Fruit fly (Drosophila melanogaster) whole organism, embryonic: Measurements from ENCODE around the gene pes.

Experiments used
- B-H2 ChIP-seq: fragments of 200-800 bp; sonication (Bioruptor generic); optimal IDR thresholded peaks from 2 replicates; lab custom pipeline; 2018; ENCODE audit warnings: missing biosample characterization, mild to moderate bottlenecking, missing genetic modification characterization
- BEAF-32 ChIP-seq: fragments of 200-800 bp; sonication (Bioruptor generic); optimal IDR thresholded peaks from 3 replicates; lab custom pipeline; 2017; ENCODE audit warnings: missing biosample characterization, missing genetic modification characterization, mild to moderate bottlenecking, moderate library complexity, missing genetic modification reagents
- Blimp-1 ChIP-seq: fragments of 200-800 bp; sonication (Bioruptor generic); optimal IDR thresholded peaks from 3 replicates; lab custom pipeline; 2018; ENCODE audit warnings: missing biosample characterization, missing genetic modification characterization, mild to moderate bottlenecking, moderate library complexity, missing genetic modification reagents
- Bteb2 ChIP-seq: fragments of 200-800 bp; sonication (Bioruptor generic); optimal IDR thresholded peaks from 2 replicates; lab custom pipeline; 2016; ENCODE audit warnings: missing biosample characterization, missing genetic modification characterization
- CG12071 ChIP-seq: fragments of 200-800 bp; sonication (Bioruptor generic); optimal IDR thresholded peaks from 3 replicates; lab custom pipeline; 2018; ENCODE audit warnings: missing biosample characterization, mild to moderate bottlenecking, missing genetic modification characterization
- CG14050 ChIP-seq: fragments of 200-800 bp; sonication (Bioruptor generic); IDR thresholded peaks from 3 replicates; pipeline ENCODE4 v1.3.6; 2022; ENCODE audit warnings: missing biosample characterization, missing genetic modification characterization
- CG15479 ChIP-seq: fragments of 200-800 bp; sonication (Bioruptor generic); optimal IDR thresholded peaks from 3 replicates; lab custom pipeline; 2019; ENCODE audit warnings: missing biosample characterization, mild to moderate bottlenecking, missing genetic modification characterization, moderate library complexity
- CG1603 ChIP-seq: fragments of 200-800 bp; sonication (Bioruptor generic); optimal IDR thresholded peaks from 2 replicates; lab custom pipeline; 2019; ENCODE audit warnings: missing biosample characterization, mild to moderate bottlenecking, missing genetic modification characterization, moderate library complexity
- CG18619 ChIP-seq: fragments of 200-800 bp; sonication (Bioruptor generic); optimal IDR thresholded peaks from 3 replicates; lab custom pipeline; 2017; ENCODE audit warnings: missing biosample characterization, mild to moderate bottlenecking, missing genetic modification characterization
- CG2116 ChIP-seq: fragments of 200-800 bp; sonication (Bioruptor generic); optimal IDR thresholded peaks from 3 replicates; lab custom pipeline; 2018; ENCODE audit warnings: missing biosample characterization, mild to moderate bottlenecking, missing genetic modification characterization
- CG2129 ChIP-seq: fragments of 200-800 bp; sonication (Bioruptor generic); IDR thresholded peaks from 2 replicates; pipeline ENCODE4 v1.3.6; 2022; ENCODE audit warnings: missing biosample characterization, missing genetic modification characterization; ENCODE audit not compliant: partially characterized antibody
- CG2889 ChIP-seq: fragments of 200-800 bp; sonication (Bioruptor generic); IDR thresholded peaks from 3 replicates; pipeline ENCODE4 v1.3.6; 2022; ENCODE audit warnings: missing biosample characterization, missing genetic modification characterization
- CG31388 ChIP-seq: fragments of 200-800 bp; sonication (Bioruptor generic); optimal IDR thresholded peaks from 2 replicates; lab custom pipeline; 2016; ENCODE audit warnings: missing biosample characterization, missing genetic modification characterization
- CG32767 ChIP-seq: fragments of 200-800 bp; sonication (Bioruptor generic); IDR thresholded peaks from 2 replicates; pipeline ENCODE4 v1.3.6; 2022; ENCODE audit warnings: missing biosample characterization, missing genetic modification characterization
- CG33557 ChIP-seq: fragments of 200-800 bp; sonication (Bioruptor generic); optimal IDR thresholded peaks from 2 replicates; lab custom pipeline; 2019; ENCODE audit warnings: missing biosample characterization, mild to moderate bottlenecking, missing genetic modification characterization, moderate library complexity
- CG3995 ChIP-seq: fragments of 200-800 bp; sonication (Bioruptor generic); optimal IDR thresholded peaks from 3 replicates; lab custom pipeline; 2016; ENCODE audit warnings: missing biosample characterization, missing genetic modification characterization
- CG4424 ChIP-seq: fragments of 200-800 bp; sonication (Bioruptor generic); optimal IDR thresholded peaks from 3 replicates; lab custom pipeline; 2016; ENCODE audit warnings: missing biosample characterization, missing genetic modification characterization
- CG6654 ChIP-seq: fragments of 200-800 bp; sonication (Bioruptor generic); optimal IDR thresholded peaks from 2 replicates; lab custom pipeline; 2017; ENCODE audit warnings: missing biosample characterization, mild to moderate bottlenecking, missing genetic modification characterization
- CG7271 ChIP-seq: fragments of 200-800 bp; sonication (Bioruptor generic); optimal IDR thresholded peaks from 2 replicates; lab custom pipeline; 2018; ENCODE audit warnings: missing biosample characterization, mild to moderate bottlenecking, missing genetic modification characterization, moderate library complexity
- CG7839 ChIP-seq: fragments of 200-800 bp; sonication (Bioruptor generic); optimal IDR thresholded peaks from 3 replicates; lab custom pipeline; 2018; ENCODE audit warnings: missing biosample characterization, mild to moderate bottlenecking, missing genetic modification characterization, moderate library complexity
- CG7963 ChIP-seq: fragments of 200-800 bp; sonication (Bioruptor generic); IDR thresholded peaks from 3 replicates; pipeline ENCODE4 v1.3.6; 2022; ENCODE audit warnings: missing biosample characterization, missing genetic modification characterization; ENCODE audit not compliant: partially characterized antibody
- CG8281 ChIP-seq: fragments of 200-800 bp; sonication (Bioruptor generic); optimal IDR thresholded peaks from 2 replicates; lab custom pipeline; 2018; ENCODE audit warnings: missing biosample characterization, mild to moderate bottlenecking, missing genetic modification characterization, moderate library complexity
- Dad ChIP-seq: fragments of 200-800 bp; sonication (Bioruptor generic); optimal IDR thresholded peaks from 3 replicates; lab custom pipeline; 2016; ENCODE audit warnings: missing biosample characterization, missing genetic modification characterization
- Doc3 ChIP-seq: fragments of 200-800 bp; sonication (Bioruptor generic); IDR thresholded peaks from 3 replicates; pipeline ENCODE4 v1.3.6; 2022; ENCODE audit warnings: missing biosample characterization, missing genetic modification characterization; ENCODE audit not compliant: partially characterized antibody
- Ets65A ChIP-seq: fragments of 200-800 bp; sonication (Bioruptor generic); peaks from one replicate; lab custom pipeline; 2016; ENCODE audit warnings: missing biosample characterization, missing genetic modification characterization
- Fer3 ChIP-seq: fragments of 200-800 bp; sonication (Bioruptor generic); optimal IDR thresholded peaks from 2 replicates; lab custom pipeline; 2018; ENCODE audit warnings: missing biosample characterization, mild to moderate bottlenecking, missing genetic modification characterization, moderate library complexity
- HLH3B ChIP-seq: fragments of 200-800 bp; sonication (Bioruptor generic); IDR thresholded peaks from 2 replicates; pipeline ENCODE4 v1.3.6; 2022; ENCODE audit warnings: missing biosample characterization, missing genetic modification characterization
- Mad ChIP-seq: fragments of 200-800 bp; sonication (Bioruptor generic); optimal IDR thresholded peaks from 2 replicates; lab custom pipeline; 2016; ENCODE audit warnings: missing biosample characterization, missing genetic modification characterization
- Med ChIP-seq: fragments of 200-800 bp; sonication (Bioruptor generic); peaks from one replicate; lab custom pipeline; 2016; ENCODE audit warnings: missing biosample characterization, missing genetic modification characterization, mild to moderate bottlenecking, inconsistent platforms, moderate library complexity
- Nf-YC ChIP-seq: fragments of 200-800 bp; optimal IDR thresholded peaks from 3 replicates; lab custom pipeline; 2019; ENCODE audit warnings: missing biosample characterization, mild to moderate bottlenecking, missing genetic modification characterization, moderate library complexity
- YL-1 ChIP-seq: fragments of 200-800 bp; sonication (Bioruptor generic); optimal IDR thresholded peaks from 3 replicates; lab custom pipeline; 2017; ENCODE audit warnings: missing biosample characterization, mild to moderate bottlenecking, missing genetic modification characterization
- crp ChIP-seq, 2 experiments: fragments of 200-800 bp; sonication (Bioruptor generic); optimal IDR thresholded peaks; 2 replicates in 1 of 2; 3 replicates in 1 of 2; lab custom pipeline; 2017; ENCODE audit warnings: missing biosample characterization in 2 of 2, missing genetic modification characterization in 2 of 2, mild to moderate bottlenecking in 1 of 2, moderate library complexity in 1 of 2
- dan ChIP-seq: fragments of 200-800 bp; sonication (Bioruptor generic); IDR thresholded peaks from 2 replicates; pipeline ENCODE4 v1.3.6; 2022; ENCODE audit warnings: missing biosample characterization, missing genetic modification characterization
- dmrt11E ChIP-seq: fragments of 200-800 bp; sonication (Bioruptor generic); optimal IDR thresholded peaks from 3 replicates; lab custom pipeline; 2018; ENCODE audit warnings: missing biosample characterization, mild to moderate bottlenecking, missing genetic modification characterization, moderate library complexity
- gce ChIP-seq: fragments of 200-800 bp; sonication (Bioruptor generic); IDR thresholded peaks from 3 replicates; pipeline ENCODE4 v1.3.6; 2022; ENCODE audit warnings: missing biosample characterization, missing genetic modification characterization
- gem ChIP-seq: fragments of 200-800 bp; sonication (Bioruptor generic); optimal IDR thresholded peaks from 2 replicates; lab custom pipeline; 2019; ENCODE audit warnings: missing biosample characterization, mild to moderate bottlenecking, missing genetic modification characterization, moderate library complexity
- pho ChIP-seq: fragments of 200-800 bp; sonication (Bioruptor generic); optimal IDR thresholded peaks from 2 replicates; lab custom pipeline; 2016; ENCODE audit warnings: missing biosample characterization, missing genetic modification characterization
- pzg ChIP-seq: fragments of 200-800 bp; sonication (Bioruptor generic); optimal IDR thresholded peaks from 3 replicates; lab custom pipeline; 2018; ENCODE audit warnings: missing biosample characterization, mild to moderate bottlenecking, missing genetic modification characterization, moderate library complexity
- scrt ChIP-seq: fragments of 200-800 bp; sonication (Bioruptor generic); optimal IDR thresholded peaks from 2 replicates; lab custom pipeline; 2018; ENCODE audit warnings: missing biosample characterization, mild to moderate bottlenecking, missing genetic modification characterization, moderate library complexity
- sd ChIP-seq: fragments of 200-800 bp; sonication (Bioruptor generic); optimal IDR thresholded peaks from 3 replicates; lab custom pipeline; 2018; ENCODE audit warnings: missing biosample characterization, mild to moderate bottlenecking, missing genetic modification characterization, moderate library complexity
- sens ChIP-seq: fragments of 200-800 bp; sonication (Bioruptor generic); peaks from one replicate; lab custom pipeline; 2016; ENCODE audit warnings: missing biosample characterization, missing genetic modification characterization
- stc ChIP-seq: fragments of 200-800 bp; sonication (Bioruptor generic); IDR thresholded peaks from 2 replicates; pipeline ENCODE4 v1.3.6; 2022; ENCODE audit warnings: missing biosample characterization, missing genetic modification characterization
- sug ChIP-seq: fragments of 200-800 bp; optimal IDR thresholded peaks from 2 replicates; lab custom pipeline; 2019; ENCODE audit warnings: missing biosample characterization, mild to moderate bottlenecking, missing genetic modification characterization, moderate library complexity
- tap ChIP-seq: fragments of 200-800 bp; optimal IDR thresholded peaks from 3 replicates; lab custom pipeline; 2019; ENCODE audit warnings: missing biosample characterization, mild to moderate bottlenecking, missing genetic modification characterization, moderate library complexity
- tup ChIP-seq: fragments of 200-800 bp; sonication (Bioruptor generic); optimal IDR thresholded peaks from 2 replicates; lab custom pipeline; 2016; ENCODE audit warnings: missing biosample characterization, mild to moderate bottlenecking, missing genetic modification characterization, moderate library complexity
- unpg ChIP-seq: fragments of 200-800 bp; sonication (Bioruptor generic); optimal IDR thresholded peaks from 3 replicates; lab custom pipeline; 2018; ENCODE audit warnings: missing biosample characterization, mild to moderate bottlenecking, missing genetic modification characterization, moderate library complexity
- vfl ChIP-seq: fragments of 200-800 bp; sonication (Bioruptor generic); optimal IDR thresholded peaks from 2 replicates; lab custom pipeline; 2016; ENCODE audit warnings: missing biosample characterization, missing genetic modification characterization
- wor ChIP-seq: fragments of 200-800 bp; sonication (Bioruptor generic); IDR thresholded peaks from 2 replicates; pipeline ENCODE4 v1.3.6; 2022; ENCODE audit warnings: missing biosample characterization, missing genetic modification characterization

Gene pes

dm6 chr2L:7960581-7961530, 33.1 kb downstream of the pes start (continued):
- TF ChIP-seq Med (GFP tag; lab: Kevin White, UChicago) (peak; percentile 79), Ets65A (GFP tag; lab: Kevin White, UChicago) (no peak), pho (GFP tag; lab: Kevin White, UChicago) (no peak), Dad (no peak), CG33557 (GFP tag; lab: Kevin White, UChicago) (no peak), dan (GFP tag; lab: Robert Waterston, UW) (no peak), vfl (GFP tag; lab: Kevin White, UChicago) (no peak), sens (GFP tag; lab: Kevin White, UChicago) (peak; percentile 28), CG15479 (GFP tag; lab: Kevin White, UChicago) (no peak), gem (tag; lab: Kevin White, UChicago) (peak; percentile 49), CG32767 (no peak), CG8281 (tag; lab: Kevin White, UChicago) (peak; percentile 35), HLH3B (no peak), CG31388 (GFP tag; lab: Kevin White, UChicago) (no peak), CG2116 (peak; percentile 6), CG2889 (GFP tag; lab: Robert Waterston, UW) (no peak), Fer3 (peak; percentile 67), CG3995 (GFP tag; lab: Kevin White, UChicago) (no peak), CG14050 (GFP tag; lab: Robert Waterston, UW) (no peak), B-H2 (GFP tag; lab: Kevin White, UChicago) (peak; percentile 7), Bteb2 (no peak), CG7839 (tag; lab: Kevin White, UChicago) (peak; percentile 4), stc (no peak), Mad (GFP tag; lab: Kevin White, UChicago) (no peak), Blimp-1 (GFP tag; lab: Kevin White, UChicago) (peak; percentile 34), gce (GFP tag; lab: Robert Waterston, UW) (no peak), CG1603 (tag; lab: Kevin White, UChicago) (no peak), CG2129 (GFP tag; lab: Robert Waterston, UW) (no peak), CG6654 (GFP tag; lab: Kevin White, UChicago) (no peak), BEAF-32 (GFP tag; lab: Kevin White, UChicago) (no peak), CG12071 (GFP tag; lab: Kevin White, UChicago) (peak; percentile 66), CG7271 (tag; lab: Kevin White, UChicago) (no peak), scrt (GFP tag; lab: Kevin White, UChicago) (peak; percentile 42), CG4424 (GFP tag; lab: Kevin White, UChicago) (no peak), unpg (GFP tag; lab: Kevin White, UChicago) (peak; percentile 11), wor (GFP tag; lab: Robert Waterston, UW) (no peak), tap (peak; percentile 38), tup (GFP tag; lab: Kevin White, UChicago) (no peak), YL-1 (GFP tag; lab: Kevin White, UChicago) (peak; percentile 5), pzg (GFP tag; lab: Kevin White, UChicago) (no peak), dmrt11E (tag; lab: Kevin White, UChicago) (no peak), sd (tag; lab: Kevin White, UChicago) (peak; percentile 54), crp (GFP tag; optimal IDR thresholded peaks at IDR 0.05; lab: Kevin White, UChicago) (no peak), Doc3 (GFP tag; lab: Robert Waterston, UW) (no peak), Nf-YC (tag; lab: Kevin White, UChicago) (peak; percentile 23), CG7963 (no peak), CG18619 (GFP tag; lab: Kevin White, UChicago) (peak; percentile 37), sug (tag; lab: Kevin White, UChicago) (peak; percentile 56)
